Fruit fly (Drosophila melanogaster) whole organism, embryonic: ENCODE data around the gene RpL35.
A peak's percentile ranks its signal among the peaks of the same experiment; 100 is the strongest.

Experiments used
- B-H2 ChIP-seq: fragments of 200-800 bp; sonication (Bioruptor generic); optimal IDR thresholded peaks from 2 replicates; lab custom pipeline; 2018; ENCODE audit warnings: missing biosample characterization, mild to moderate bottlenecking, missing genetic modification characterization
- CG10321 ChIP-seq: fragments of 200-800 bp; sonication (Bioruptor generic); IDR thresholded peaks from 2 replicates; pipeline ENCODE4 v1.3.6; 2022; ENCODE audit warnings: missing biosample characterization, missing genetic modification characterization
- CG11247 ChIP-seq: fragments of 200-800 bp; sonication (Bioruptor generic); IDR thresholded peaks from 2 replicates; pipeline ENCODE4 v1.3.6; 2022; ENCODE audit warnings: missing biosample characterization, missing genetic modification characterization
- CG11560 ChIP-seq: fragments of 200-800 bp; sonication (Bioruptor generic); IDR thresholded peaks from 3 replicates; pipeline ENCODE4 v1.3.6; 2022; ENCODE audit warnings: missing biosample characterization, missing genetic modification characterization
- CG12155 ChIP-seq: fragments of 200-800 bp; sonication (Bioruptor generic); optimal IDR thresholded peaks from 3 replicates; lab custom pipeline; 2016; ENCODE audit warnings: missing biosample characterization, missing genetic modification characterization
- CG12391 ChIP-seq: fragments of 200-800 bp; sonication (Bioruptor generic); optimal IDR thresholded peaks from 3 replicates; lab custom pipeline; 2018; ENCODE audit warnings: missing biosample characterization, mild to moderate bottlenecking, missing genetic modification characterization, moderate library complexity
- CG13624 ChIP-seq: fragments of 200-800 bp; sonication (Bioruptor generic); optimal IDR thresholded peaks from 2 replicates; lab custom pipeline; 2016; ENCODE audit warnings: missing biosample characterization, missing genetic modification characterization
- CG1602 ChIP-seq: fragments of 200-800 bp; sonication (Bioruptor generic); optimal IDR thresholded peaks from 3 replicates; lab custom pipeline; 2016; ENCODE audit warnings: missing biosample characterization, missing genetic modification characterization
- CG1603 ChIP-seq: fragments of 200-800 bp; sonication (Bioruptor generic); optimal IDR thresholded peaks from 2 replicates; lab custom pipeline; 2019; ENCODE audit warnings: missing biosample characterization, mild to moderate bottlenecking, missing genetic modification characterization, moderate library complexity
- CG16813 ChIP-seq: fragments of 200-800 bp; sonication (Bioruptor generic); IDR thresholded peaks from 3 replicates; pipeline ENCODE4 v1.3.6; 2022; ENCODE audit warnings: missing biosample characterization, missing genetic modification characterization; ENCODE audit not compliant: partially characterized antibody
- CG17186 ChIP-seq: fragments of 200-800 bp; sonication (Bioruptor generic); optimal IDR thresholded peaks from 3 replicates; lab custom pipeline; 2017; ENCODE audit warnings: missing biosample characterization, missing genetic modification reagents, missing genetic modification characterization
- CG17829 ChIP-seq: fragments of 200-800 bp; optimal IDR thresholded peaks from 2 replicates; lab custom pipeline; 2019; ENCODE audit warnings: missing biosample characterization, mild to moderate bottlenecking, missing genetic modification characterization, moderate library complexity
- CG31441 ChIP-seq: fragments of 200-800 bp; sonication (Bioruptor generic); IDR thresholded peaks from 2 replicates; pipeline ENCODE4 v1.3.6; 2022; ENCODE audit warnings: missing biosample characterization, missing genetic modification characterization
- CG3995 ChIP-seq: fragments of 200-800 bp; sonication (Bioruptor generic); optimal IDR thresholded peaks from 3 replicates; lab custom pipeline; 2016; ENCODE audit warnings: missing biosample characterization, missing genetic modification characterization
- CG6765 ChIP-seq: fragments of 200-800 bp; sonication (Bioruptor generic); optimal IDR thresholded peaks from 3 replicates; lab custom pipeline; 2017; ENCODE audit warnings: missing biosample characterization, mild to moderate bottlenecking, missing genetic modification characterization
- CG8478 ChIP-seq: fragments of >200 bp; optimal IDR thresholded peaks from 2 replicates; lab custom pipeline; 2018
- CG9932 ChIP-seq: fragments of 200-800 bp; sonication (Bioruptor generic); IDR thresholded peaks from 2 replicates; pipeline ENCODE4 v1.3.6; 2022; ENCODE audit warnings: missing biosample characterization, missing genetic modification characterization
- D ChIP-seq, 2 experiments: fragments of 200-800 bp in 1 of 2; fragments of >200 bp in 1 of 2; sonication (Bioruptor generic) in 1 of 2; optimal IDR thresholded peaks; 2 replicates in 1 of 2; 3 replicates in 1 of 2; lab custom pipeline; 2017; ENCODE audit warnings: mild to moderate bottlenecking in 1 of 2, missing biosample characterization in 1 of 2, missing genetic modification characterization in 1 of 2, missing genetic modification reagents in 1 of 2
- Dp ChIP-seq: fragments of 200-800 bp; sonication (Bioruptor generic); optimal IDR thresholded peaks from 2 replicates; lab custom pipeline; 2018; ENCODE audit warnings: missing biosample characterization, mild to moderate bottlenecking, missing genetic modification characterization, moderate library complexity
- E2f2 ChIP-seq: fragments of 200-800 bp; sonication (Bioruptor generic); IDR thresholded peaks from 2 replicates; pipeline ENCODE4 v1.3.6; 2022; ENCODE audit warnings: missing biosample characterization, missing genetic modification characterization
- ERR ChIP-seq: fragments of 200-800 bp; sonication (Bioruptor generic); optimal IDR thresholded peaks from 2 replicates; lab custom pipeline; 2016; ENCODE audit warnings: missing biosample characterization, missing genetic modification characterization
- H15 ChIP-seq: fragments of 200-800 bp; sonication (Bioruptor generic); IDR thresholded peaks from 3 replicates; pipeline ENCODE4 v1.3.6; 2022; ENCODE audit warnings: missing biosample characterization, missing genetic modification characterization
- Med ChIP-seq: fragments of 200-800 bp; sonication (Bioruptor generic); peaks from one replicate; lab custom pipeline; 2016; ENCODE audit warnings: missing biosample characterization, missing genetic modification characterization, mild to moderate bottlenecking, inconsistent platforms, moderate library complexity
- NFAT ChIP-seq: fragments of 200-800 bp; sonication (Bioruptor generic); IDR thresholded peaks from 2 replicates; pipeline ENCODE4 v1.3.6; 2022; ENCODE audit warnings: missing biosample characterization, missing genetic modification characterization
- Nf-YC ChIP-seq: fragments of 200-800 bp; optimal IDR thresholded peaks from 3 replicates; lab custom pipeline; 2019; ENCODE audit warnings: missing biosample characterization, mild to moderate bottlenecking, missing genetic modification characterization, moderate library complexity
- Scr ChIP-seq: fragments of 200-800 bp; sonication (Bioruptor generic); IDR thresholded peaks from 2 replicates; pipeline ENCODE4 v1.3.6; 2022; ENCODE audit warnings: missing biosample characterization, missing genetic modification characterization; ENCODE audit not compliant: partially characterized antibody
- Six4 ChIP-seq: fragments of 200-800 bp; sonication (Bioruptor generic); optimal IDR thresholded peaks from 2 replicates; lab custom pipeline; 2016; ENCODE audit warnings: missing biosample characterization, missing genetic modification characterization
- Sry-δ ChIP-seq: fragments of 200-800 bp; sonication (Bioruptor generic); optimal IDR thresholded peaks from 2 replicates; lab custom pipeline; 2016; ENCODE audit warnings: missing biosample characterization, missing genetic modification characterization
- Xbp1 ChIP-seq: fragments of 200-800 bp; sonication (Bioruptor generic); optimal IDR thresholded peaks from 3 replicates; lab custom pipeline; 2016; ENCODE audit warnings: missing biosample characterization, mild to moderate bottlenecking, missing genetic modification characterization
- cato ChIP-seq: fragments of 200-800 bp; sonication (Bioruptor generic); optimal IDR thresholded peaks from 2 replicates; lab custom pipeline; 2016; ENCODE audit warnings: missing biosample characterization, missing genetic modification characterization, borderline replicate concordance
- caup ChIP-seq: fragments of 200-800 bp; sonication (Bioruptor generic); optimal IDR thresholded peaks from 3 replicates; lab custom pipeline; 2017; ENCODE audit warnings: missing biosample characterization, mild to moderate bottlenecking, missing genetic modification characterization, moderate library complexity; ENCODE audit not compliant: severe bottlenecking
- crp ChIP-seq, 2 experiments: fragments of 200-800 bp; sonication (Bioruptor generic); optimal IDR thresholded peaks; 2 replicates in 1 of 2; 3 replicates in 1 of 2; lab custom pipeline; 2017; ENCODE audit warnings: missing biosample characterization in 2 of 2, missing genetic modification characterization in 2 of 2, mild to moderate bottlenecking in 1 of 2, moderate library complexity in 1 of 2
- da ChIP-seq: fragments of 200-800 bp; sonication (Bioruptor generic); optimal IDR thresholded peaks from 2 replicates; lab custom pipeline; 2016; ENCODE audit warnings: missing biosample characterization, missing genetic modification characterization
- eve ChIP-seq, 2 experiments: fragments of >200 bp; optimal IDR thresholded peaks; 2 replicates each; lab custom pipeline; 2017; ENCODE audit warnings: missing biosample characterization in 2 of 2, missing genetic modification characterization in 2 of 2
- exex ChIP-seq: fragments of 200-800 bp; sonication (Bioruptor generic); optimal IDR thresholded peaks from 4 replicates; lab custom pipeline; 2018; ENCODE audit warnings: missing biosample characterization, mild to moderate bottlenecking, missing genetic modification characterization, moderate library complexity
- gfzf ChIP-seq: fragments of 200-800 bp; sonication (Bioruptor generic); optimal IDR thresholded peaks from 2 replicates; lab custom pipeline; 2016; ENCODE audit warnings: missing biosample characterization, mild to moderate bottlenecking, missing genetic modification characterization, moderate library complexity
- hb ChIP-seq: fragments of 200-800 bp; sonication (Bioruptor generic); IDR thresholded peaks from 3 replicates; pipeline ENCODE4 v1.3.6; 2022; ENCODE audit warnings: missing biosample characterization, missing genetic modification characterization; ENCODE audit not compliant: partially characterized antibody
- jigr1 ChIP-seq: fragments of 200-800 bp; sonication (Bioruptor generic); IDR thresholded peaks from 3 replicates; pipeline ENCODE4 v1.3.6; 2022; ENCODE audit warnings: missing biosample characterization, missing genetic modification characterization
- jumu ChIP-seq: fragments of 200-800 bp; sonication (Bioruptor generic); optimal IDR thresholded peaks from 3 replicates; lab custom pipeline; 2016; ENCODE audit warnings: missing biosample characterization, missing genetic modification characterization
- lab ChIP-seq: fragments of 200-800 bp; sonication (Bioruptor generic); optimal IDR thresholded peaks from 3 replicates; lab custom pipeline; 2017; ENCODE audit warnings: missing biosample characterization, missing genetic modification characterization, mild to moderate bottlenecking, moderate library complexity, missing genetic modification reagents
- pho ChIP-seq: fragments of 200-800 bp; sonication (Bioruptor generic); optimal IDR thresholded peaks from 2 replicates; lab custom pipeline; 2016; ENCODE audit warnings: missing biosample characterization, missing genetic modification characterization
- phol ChIP-seq: fragments of 200-800 bp; sonication (Bioruptor generic); optimal IDR thresholded peaks from 3 replicates; lab custom pipeline; 2018; ENCODE audit warnings: missing biosample characterization, mild to moderate bottlenecking, missing genetic modification characterization, moderate library complexity
- pzg ChIP-seq: fragments of 200-800 bp; sonication (Bioruptor generic); optimal IDR thresholded peaks from 3 replicates; lab custom pipeline; 2018; ENCODE audit warnings: missing biosample characterization, mild to moderate bottlenecking, missing genetic modification characterization, moderate library complexity
- row ChIP-seq: fragments of 200-800 bp; sonication (Bioruptor generic); IDR thresholded peaks from 3 replicates; pipeline ENCODE4 v1.3.6; 2022; ENCODE audit warnings: missing biosample characterization, missing genetic modification characterization
- salm ChIP-seq: fragments of 200-800 bp; sonication (Bioruptor generic); optimal IDR thresholded peaks from 2 replicates; lab custom pipeline; 2018; ENCODE audit warnings: missing biosample characterization, mild to moderate bottlenecking, missing genetic modification characterization
- sima ChIP-seq: fragments of 200-800 bp; sonication (Bioruptor generic); optimal IDR thresholded peaks from 2 replicates; lab custom pipeline; 2016; ENCODE audit warnings: missing biosample characterization, missing genetic modification characterization
- sna ChIP-seq: fragments of 200-800 bp; sonication (Bioruptor generic); IDR thresholded peaks from 2 replicates; pipeline ENCODE4 v1.3.6; 2022; ENCODE audit warnings: missing biosample characterization, missing genetic modification characterization; ENCODE audit not compliant: partially characterized antibody
- sob ChIP-seq: fragments of 200-800 bp; sonication (Bioruptor generic); IDR thresholded peaks from 2 replicates; pipeline ENCODE4 v1.3.6; 2022; ENCODE audit warnings: missing biosample characterization, missing genetic modification characterization
- sr ChIP-seq: fragments of 200-800 bp; sonication (Bioruptor generic); IDR thresholded peaks from 3 replicates; pipeline ENCODE4 v1.3.6; 2022; ENCODE audit warnings: missing biosample characterization, missing genetic modification characterization
- tna ChIP-seq: fragments of 200-800 bp; sonication (Bioruptor generic); IDR thresholded peaks from 2 replicates; pipeline ENCODE4 v1.3.6; 2022; ENCODE audit warnings: missing biosample characterization, missing genetic modification characterization; ENCODE audit not compliant: partially characterized antibody

Gene RpL35

dm6 chrX:5665902-5666301 lies 6.3 kb upstream of the RpL35 start, which contains the start of the genes Sirt4 and CG4119 (continued):
- TF ChIP-seq Scr (GFP tag; lab: Robert Waterston, UW) (peak; percentile 93), Med (GFP tag; lab: Kevin White, UChicago) (peak; percentile 85), CG31441 (GFP tag; lab: Robert Waterston, UW) (no peak), Sry-δ (peak; percentile 99), D (optimal IDR thresholded peaks at IDR 0.05; lab: Kevin White, UChicago) (peak; percentile 16), D (GFP tag; optimal IDR thresholded peaks at IDR 0.05; lab: Kevin White, UChicago) (no peak), CG6765 (GFP tag; lab: Kevin White, UChicago) (no peak), H15 (GFP tag; lab: Robert Waterston, UW) (peak; percentile 30; the same call in 1 of the 3 replicates), CG12155 (GFP tag; lab: Kevin White, UChicago) (no peak), sna (GFP tag; lab: Robert Waterston, UW) (peak; percentile 91), Xbp1 (peak; percentile 23), CG16813 (GFP tag; lab: Robert Waterston, UW) (peak; percentile 96), CG11560 (tag; lab: Robert Waterston, UW) (peak; percentile 66; the same call in 2 of the 3 replicates), hb (GFP tag; lab: Robert Waterston, UW) (peak; percentile 97), CG1602 (GFP tag; lab: Kevin White, UChicago) (no peak), phol (tag; lab: Kevin White, UChicago) (peak; percentile 52), da (no peak), Dp (peak; percentile 52), B-H2 (GFP tag; lab: Kevin White, UChicago) (peak; percentile 45), pho (no peak), pzg (peak; percentile 93), CG13624 (GFP tag; lab: Kevin White, UChicago) (peak; percentile 24), salm (tag; lab: Kevin White, UChicago) (no peak), lab (GFP tag; lab: Kevin White, UChicago) (peak; percentile 28), CG3995 (GFP tag; lab: Kevin White, UChicago) (peak; percentile 16), CG11247 (GFP tag; lab: Robert Waterston, UW) (peak; percentile 36; the same call in 1 of the 2 replicates), caup (GFP tag; lab: Kevin White, UChicago) (peak; percentile 10), gfzf (GFP tag; lab: Kevin White, UChicago) (peak; percentile 29), eve (GFP tag; optimal IDR thresholded peaks at IDR 0.05; lab: Kevin White, UChicago) (no peak), exex (no peak), CG9932 (GFP tag; lab: Robert Waterston, UW) (peak; percentile 77), crp (GFP tag; optimal IDR thresholded peaks at IDR 0.05; lab: Kevin White, UChicago) (peak in 1 of 2 experiments; percentile 44), CG1603 (tag; lab: Kevin White, UChicago) (peak; percentile 69), CG17186 (GFP tag; lab: Kevin White, UChicago) (peak; percentile 57), CG10321 (GFP tag; lab: Robert Waterston, UW) (no peak), sob (GFP tag; lab: Robert Waterston, UW) (peak; percentile 57; the same call in 1 of the 2 replicates), sima (GFP tag; lab: Kevin White, UChicago) (no peak), jigr1 (GFP tag; lab: Robert Waterston, UW) (no peak), Nf-YC (peak; percentile 30), CG12391 (peak; percentile 40), row (GFP tag; lab: Robert Waterston, UW) (peak; percentile 60), tna (GFP tag; lab: Robert Waterston, UW) (peak; percentile 98), sr (GFP tag; lab: Robert Waterston, UW) (no peak), cato (GFP tag; lab: Kevin White, UChicago) (no peak), jumu (peak; percentile 44), CG8478 (peak; percentile 30), E2f2 (GFP tag; lab: Robert Waterston, UW) (peak; percentile 54), Six4 (no peak), CG17829 (tag; lab: Kevin White, UChicago) (peak; percentile 61), NFAT (0 out of 2 replicates have a peak, but pooled peaks have one; percentile 55), ERR (no peak)
